Worm (Caenorhabditis elegans) whole organism, L4 larva: ENCODE measurements around the gene nas-32.

Experiments
- D1046.2 ChIP-seq: fragments of 200-800 bp; sonication (Bioruptor generic); IDR thresholded peaks from 2 replicates; pipeline ENCODE4 v1.3.6; 2022; ENCODE audit warnings: missing genetic modification characterization, missing compliant biosample characterization
- F10B5.3 ChIP-seq: sonication (generic microtip); optimal IDR thresholded peaks from 2 replicates; lab custom pipeline; 2016; ENCODE audit warnings: mild to moderate bottlenecking, missing genetic modification characterization, missing compliant biosample characterization
- F26F4.8 ChIP-seq: fragments of 200-800 bp; sonication (Bioruptor generic); conservative IDR thresholded peaks from 2 replicates; pipeline ENCODE4 v1.3.6; 2022; ENCODE audit warnings: missing genetic modification characterization, missing compliant biosample characterization
- Y75B8A.6 ChIP-seq: fragments of 200-800 bp; sonication (Bioruptor generic); IDR thresholded peaks from 2 replicates; pipeline ENCODE4 v1.3.6; 2022; ENCODE audit warnings: missing genetic modification reagents, missing genetic modification characterization, missing compliant biosample characterization
- ZK337.2 ChIP-seq: fragments of 200-800 bp; sonication (Bioruptor generic); IDR thresholded peaks from 2 replicates; pipeline ENCODE4 v1.3.6; 2022; ENCODE audit warnings: missing genetic modification reagents, missing genetic modification characterization, missing compliant biosample characterization
- attf-4 ChIP-seq: sonication (generic microtip); optimal IDR thresholded peaks from 3 replicates; lab custom pipeline; 2017; ENCODE audit warnings: missing biosample characterization, missing genetic modification characterization
- ceh-20 ChIP-seq: fragments of 200-800 bp; sonication (Bioruptor generic); IDR thresholded peaks from 2 replicates; pipeline ENCODE4 v1.3.6; 2022; ENCODE audit warnings: missing genetic modification reagents, missing genetic modification characterization, missing compliant biosample characterization
- ceh-28 ChIP-seq: fragments of 150-350 bp; optimal IDR thresholded peaks from 2 replicates; lab custom pipeline; 2014; ENCODE audit warnings: missing biosample characterization, missing genetic modification reagents, missing genetic modification characterization
- ceh-62 ChIP-seq: sonication (generic microtip); optimal IDR thresholded peaks from 2 replicates; lab custom pipeline; 2017; ENCODE audit warnings: missing biosample characterization, missing genetic modification characterization
- ces-1 ChIP-seq: fragments of 150-350 bp; sonication (generic microtip); optimal IDR thresholded peaks from 4 replicates; lab custom pipeline; 2014; ENCODE audit warnings: missing biosample characterization, missing genetic modification reagents, missing genetic modification characterization
- daf-12 ChIP-seq: fragments of 150-350 bp; optimal IDR thresholded peaks from 2 replicates; lab custom pipeline; 2014; ENCODE audit warnings: missing biosample characterization, missing genetic modification reagents, missing genetic modification characterization
- dmd-9 ChIP-seq: fragments of 200-800 bp; sonication (Bioruptor generic); IDR thresholded peaks from 2 replicates; pipeline ENCODE4 v1.3.6; 2022; ENCODE audit warnings: missing genetic modification reagents, missing genetic modification characterization, missing compliant biosample characterization
- dve-1 ChIP-seq: sonication (generic microtip); optimal IDR thresholded peaks from 2 replicates; lab custom pipeline; 2017; ENCODE audit warnings: antibody characterized with exemption, mild to moderate bottlenecking, missing genetic modification characterization, missing compliant biosample characterization; ENCODE audit not compliant: insufficient read depth
- egl-27 ChIP-seq: sonication (generic microtip); optimal IDR thresholded peaks from 3 replicates; lab custom pipeline; 2017; ENCODE audit warnings: missing biosample characterization, missing genetic modification reagents, missing genetic modification characterization
- egl-43 ChIP-seq: fragments of 200-800 bp; sonication (Bioruptor generic); IDR thresholded peaks from 2 replicates; pipeline ENCODE4 v1.3.6; 2022; ENCODE audit warnings: missing genetic modification reagents, missing genetic modification characterization, missing compliant biosample characterization
- fos-1 ChIP-seq: fragments of 150-350 bp; optimal IDR thresholded peaks from 2 replicates; lab custom pipeline; 2014; ENCODE audit warnings: missing biosample characterization, missing genetic modification characterization
- gei-8 ChIP-seq: fragments of 200-800 bp; sonication (Bioruptor generic); optimal IDR thresholded peaks from 2 replicates; lab custom pipeline; 2018; ENCODE audit warnings: mild to moderate bottlenecking, missing genetic modification characterization, missing compliant biosample characterization
- hmg-1.1 ChIP-seq: fragments of 200-800 bp; sonication (Bioruptor generic); IDR thresholded peaks from 2 replicates; pipeline ENCODE4 v1.3.6; 2022; ENCODE audit warnings: missing genetic modification reagents, missing genetic modification characterization, missing compliant biosample characterization
- lim-7 ChIP-seq: fragments of 200-800 bp; sonication (Bioruptor generic); IDR thresholded peaks from 2 replicates; pipeline ENCODE4 v1.3.6; 2022; ENCODE audit warnings: missing genetic modification characterization, missing compliant biosample characterization
- lin-29 ChIP-seq: fragments of 200-800 bp; sonication (Bioruptor generic); IDR thresholded peaks from 2 replicates; pipeline ENCODE4 v1.3.6; 2022; ENCODE audit warnings: missing genetic modification reagents, missing genetic modification characterization, missing compliant biosample characterization
- lin-38 ChIP-seq: fragments of 200-800 bp; sonication (Bioruptor generic); IDR thresholded peaks from 2 replicates; pipeline ENCODE4 v1.3.6; 2022; ENCODE audit warnings: missing genetic modification reagents, missing genetic modification characterization, missing compliant biosample characterization
- lir-3 ChIP-seq: sonication (generic microtip); optimal IDR thresholded peaks from 2 replicates; lab custom pipeline; 2016; ENCODE audit warnings: mild to moderate bottlenecking, missing genetic modification characterization, missing compliant biosample characterization
- mdt-29 ChIP-seq: fragments of 200-800 bp; sonication (Bioruptor generic); IDR thresholded peaks from 2 replicates; pipeline ENCODE4 v1.3.6; 2022; ENCODE audit warnings: missing genetic modification reagents, missing genetic modification characterization, missing compliant biosample characterization
- mes-2 ChIP-seq: sonication (generic microtip); optimal IDR thresholded peaks from 2 replicates; lab custom pipeline; 2016; ENCODE audit warnings: missing genotype, mild to moderate bottlenecking, missing genetic modification characterization, missing compliant biosample characterization; ENCODE audit not compliant: poor library complexity, severe bottlenecking
- nhr-10 ChIP-seq: fragments of 150-350 bp; optimal IDR thresholded peaks from 2 replicates; lab custom pipeline; 2014; ENCODE audit warnings: missing biosample characterization, missing genetic modification characterization
- nhr-28 ChIP-seq: fragments of 150-350 bp; optimal IDR thresholded peaks from 2 replicates; lab custom pipeline; 2014; ENCODE audit warnings: missing biosample characterization, missing genetic modification characterization
- nhr-41 ChIP-seq: fragments of 200-800 bp; sonication (Bioruptor generic); IDR thresholded peaks from 2 replicates; pipeline ENCODE4 v1.3.6; 2022; ENCODE audit warnings: missing genetic modification reagents, missing genetic modification characterization, missing compliant biosample characterization
- nhr-42 ChIP-seq: fragments of 200-800 bp; sonication (Bioruptor generic); IDR thresholded peaks from 2 replicates; pipeline ENCODE4 v1.3.6; 2022; ENCODE audit warnings: missing genetic modification characterization, missing compliant biosample characterization
- nhr-6 ChIP-seq: fragments of 150-350 bp; optimal IDR thresholded peaks from 2 replicates; lab custom pipeline; 2014; ENCODE audit warnings: missing biosample characterization, missing genetic modification characterization
- pha-4 ChIP-seq, 2 experiments: fragments of 150-350 bp in 1 of 2; fragments of 200-800 bp in 1 of 2; sonication (Bioruptor generic) in 1 of 2; IDR thresholded peaks in 1 of 2; optimal IDR thresholded peaks in 1 of 2; 2 replicates each; pipeline versions ENCODE4 v1.3.6 to Lab custom; 2014 to 2022; ENCODE audit warnings: missing genetic modification characterization in 2 of 2, missing genetic modification reagents in 2 of 2, missing biosample characterization in 1 of 2, missing compliant biosample characterization in 1 of 2
- php-3 ChIP-seq: fragments of 200-800 bp; sonication (Bioruptor generic); IDR thresholded peaks from 2 replicates; pipeline ENCODE4 v1.3.6; 2022; ENCODE audit warnings: missing genetic modification reagents, missing genetic modification characterization, missing compliant biosample characterization
- saeg-2 ChIP-seq: fragments of 200-800 bp; sonication (Bioruptor generic); IDR thresholded peaks from 2 replicates; pipeline ENCODE4 v1.3.6; 2022; ENCODE audit warnings: missing genetic modification reagents, missing genetic modification characterization, missing compliant biosample characterization
- sdz-12 ChIP-seq: fragments of 200-800 bp; sonication (Bioruptor generic); optimal IDR thresholded peaks from 2 replicates; lab custom pipeline; 2018; ENCODE audit warnings: mild to moderate bottlenecking, missing genetic modification characterization, missing compliant biosample characterization
- skn-1 ChIP-seq: fragments of 150-350 bp; optimal IDR thresholded peaks from 2 replicates; lab custom pipeline; 2014; ENCODE audit warnings: missing biosample characterization, missing genetic modification characterization
- spr-3 ChIP-seq: fragments of 200-800 bp; sonication (Bioruptor generic); optimal IDR thresholded peaks from 2 replicates; lab custom pipeline; 2018; ENCODE audit warnings: mild to moderate bottlenecking, missing genetic modification characterization, missing compliant biosample characterization
- tra-1 ChIP-seq: fragments of 200-800 bp; sonication (Bioruptor generic); IDR thresholded peaks from 2 replicates; pipeline ENCODE4 v1.3.6; 2022; ENCODE audit warnings: missing genetic modification reagents, missing genetic modification characterization, missing compliant biosample characterization
- unc-130 ChIP-seq: sonication (generic microtip); optimal IDR thresholded peaks from 2 replicates; lab custom pipeline; 2016; ENCODE audit warnings: missing genetic modification reagents, missing genetic modification characterization, missing compliant biosample characterization
- unc-39 ChIP-seq: sonication (generic microtip); optimal IDR thresholded peaks from 2 replicates; lab custom pipeline; 2017; ENCODE audit warnings: missing biosample characterization, missing genetic modification characterization
- vab-7 ChIP-seq: fragments of 200-800 bp; sonication (Bioruptor generic); IDR thresholded peaks from 2 replicates; pipeline ENCODE4 v1.3.6; 2022; ENCODE audit warnings: missing genetic modification reagents, missing genetic modification characterization, missing compliant biosample characterization
- zfp-2 ChIP-seq: sonication (generic microtip); optimal IDR thresholded peaks from 2 replicates; lab custom pipeline; 2016; ENCODE audit warnings: mild to moderate bottlenecking, missing genetic modification characterization, missing compliant biosample characterization
- zip-2 ChIP-seq: fragments of 150-350 bp; optimal IDR thresholded peaks from 2 replicates; lab custom pipeline; 2014; ENCODE audit warnings: missing biosample characterization, missing genetic modification characterization
- ztf-11 ChIP-seq: fragments of 150-350 bp; optimal IDR thresholded peaks from 2 replicates; lab custom pipeline; 2014; ENCODE audit warnings: missing biosample characterization, missing genetic modification characterization

Gene nas-32

DNA sequence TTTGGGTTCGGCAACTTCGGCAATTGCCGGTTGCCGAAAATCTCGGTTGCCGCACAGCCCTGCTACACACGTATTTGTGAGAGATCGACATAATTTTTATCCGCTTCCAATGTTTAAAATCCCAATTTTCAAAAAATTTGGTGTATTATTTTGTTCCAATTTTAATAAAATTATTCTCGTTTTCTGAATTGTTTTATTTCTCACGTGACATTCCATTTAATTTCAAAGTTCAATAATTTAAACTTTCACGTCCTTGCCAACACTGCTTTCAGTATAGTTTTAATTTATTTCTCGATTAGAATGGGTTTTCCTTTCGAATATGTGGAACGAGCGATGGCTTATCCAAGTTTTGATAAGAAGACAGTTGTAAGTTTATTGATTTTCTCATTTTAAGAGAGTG is 42.4 kb downstream of the nas-32 start, which contains the start of gene K09C6.2:
Gene K09C6.2, plus strand, starts transcription at position 301 of the 400 bp plus-strand sequence.
- no peak for TF ChIP-seq lin-38
- TF ChIP-seq lim-7 (GFP tag; lab: Robert Waterston, UW) = no peak
- no peak for TF ChIP-seq egl-27 (tag; lab: Kevin White, UChicago)
- no peak for TF ChIP-seq php-3
- no peak for TF ChIP-seq F10B5.3 (tag; lab: Kevin White, UChicago)
- no peak for TF ChIP-seq ceh-28 (tag; lab: Kevin White, UChicago)
- TF ChIP-seq fos-1 (tag; lab: Kevin White, UChicago) = no peak
- TF ChIP-seq nhr-42 (GFP tag; lab: Robert Waterston, UW) = no peak
- TF ChIP-seq nhr-10 (tag; lab: Kevin White, UChicago) = no peak
- no peak for TF ChIP-seq attf-4 (tag; lab: Kevin White, UChicago)
- TF ChIP-seq daf-12 = no peak
- no peak for TF ChIP-seq saeg-2 (GFP tag; lab: Robert Waterston, UW)
- no peak for TF ChIP-seq zfp-2 (tag; lab: Kevin White, UChicago)
- no peak for TF ChIP-seq nhr-28 (tag; lab: Kevin White, UChicago)
- TF ChIP-seq Y75B8A.6 (GFP tag; lab: Robert Waterston, UW) = no peak
- TF ChIP-seq ceh-62 (tag; lab: Kevin White, UChicago) = no peak
- no peak for TF ChIP-seq lin-29
- no peak for TF ChIP-seq mdt-29 (GFP tag; lab: Robert Waterston, UW)
- TF ChIP-seq dmd-9 (GFP tag; lab: Robert Waterston, UW) = no peak

DNA sequence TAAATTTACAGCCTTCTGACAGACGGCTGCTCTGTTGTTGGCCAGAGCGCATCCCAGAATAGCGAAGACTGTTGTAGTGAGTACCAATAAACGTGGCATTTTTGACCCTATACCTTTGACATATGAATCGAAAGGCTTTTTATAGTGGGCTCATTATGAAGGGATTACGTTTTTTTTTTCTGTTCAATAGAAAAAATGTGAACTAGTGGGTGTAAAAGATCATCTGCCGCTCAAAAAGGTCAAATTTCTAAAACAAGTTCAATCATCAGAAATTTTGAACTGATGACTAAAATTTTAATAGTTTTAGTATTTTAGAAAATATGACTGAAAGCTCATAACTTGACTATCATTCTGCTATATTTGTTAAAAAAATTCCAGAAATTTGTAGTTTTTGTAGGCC is 44.0 kb downstream of the nas-32 start, which contains the start of gene K09C6.9:
Gene K09C6.9, minus strand, starts transcription at position 101 of the 400 bp plus-strand sequence.
- TF ChIP-seq dve-1 (tag; lab: Kevin White, UChicago) (no peak), nhr-6 (tag; lab: Kevin White, UChicago) (no peak), unc-130 (no peak), ZK337.2 (GFP tag; lab: Robert Waterston, UW) (no peak), pha-4 (GFP tag; IDR thresholded peaks at IDR 0.05; lab: Robert Waterston, UW) (no peak), pha-4 (tag; optimal IDR thresholded peaks at IDR 0.05; lab: Kevin White, UChicago) (no peak), D1046.2 (GFP tag; lab: Robert Waterston, UW) (no peak), ceh-28 (tag; lab: Kevin White, UChicago) (no peak), lir-3 (no peak), F10B5.3 (tag; lab: Kevin White, UChicago) (no peak), sdz-12 (GFP tag; lab: Kevin White, UChicago) (no peak), daf-12 (no peak), vab-7 (GFP tag; lab: Robert Waterston, UW) (no peak)

DNA sequence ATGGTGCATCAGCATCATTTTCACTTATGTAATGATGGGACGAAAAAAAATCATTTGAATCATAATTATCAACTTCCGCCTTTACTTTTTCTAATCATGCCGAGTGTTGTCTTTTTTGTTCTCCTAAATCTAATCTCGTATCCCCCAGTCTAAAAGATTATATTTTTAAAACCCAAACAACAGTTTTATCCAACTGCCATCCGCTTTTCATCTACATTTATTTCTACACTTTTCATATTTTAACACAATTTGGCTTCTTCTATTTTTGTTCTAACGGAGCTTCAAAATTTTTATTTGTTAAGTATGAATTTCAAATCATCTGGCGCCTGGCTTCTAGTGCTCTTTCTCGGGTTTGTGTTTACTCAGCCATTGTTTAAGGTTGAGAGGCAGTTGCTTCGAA is 46.8 kb downstream of the nas-32 start, which contains the start of gene K09C6.3:
Gene K09C6.3, plus strand, starts transcription at position 301 of the 400 bp plus-strand sequence.
- TF ChIP-seq nhr-41 (GFP tag; lab: Robert Waterston, UW) = no peak
- TF ChIP-seq unc-39 (tag; lab: Kevin White, UChicago) = no peak
- no peak for TF ChIP-seq spr-3 (GFP tag; lab: Kevin White, UChicago)
- no peak for TF ChIP-seq zip-2 (tag; lab: Kevin White, UChicago)
- no peak for TF ChIP-seq egl-43 (GFP tag; lab: Robert Waterston, UW)
- TF ChIP-seq ces-1 (GFP tag; lab: Kevin White, UChicago) = no peak
- TF ChIP-seq vab-7 (GFP tag; lab: Robert Waterston, UW) = no peak
- no peak for TF ChIP-seq tra-1 (GFP tag; lab: Robert Waterston, UW)
- TF ChIP-seq skn-1 (tag; lab: Kevin White, UChicago) = no peak
- TF ChIP-seq mes-2 (tag; lab: Kevin White, UChicago) = no peak
- TF ChIP-seq hmg-1.1 (GFP tag; lab: Robert Waterston, UW) = no peak
- no peak for TF ChIP-seq ceh-20 (GFP tag; lab: Robert Waterston, UW)
- no peak for TF ChIP-seq pha-4 (GFP tag; IDR thresholded peaks at IDR 0.05; lab: Robert Waterston, UW)
- no peak for TF ChIP-seq pha-4 (tag; optimal IDR thresholded peaks at IDR 0.05; lab: Kevin White, UChicago)
- no peak for TF ChIP-seq gei-8
- TF ChIP-seq F26F4.8 (GFP tag; lab: Robert Waterston, UW) = no peak
- TF ChIP-seq ztf-11 (tag; lab: Kevin White, UChicago) = no peak
